Worm (Caenorhabditis elegans) whole organism, late embryonic: Measurements from ENCODE around the gene H38K22.6.

Experiments used
- C08G9.2 ChIP-seq: sonication (generic microtip); optimal IDR thresholded peaks from 2 replicates; lab custom pipeline; 2016; ENCODE audit warnings: mild to moderate bottlenecking, missing genetic modification characterization, moderate library complexity, missing compliant biosample characterization
- K02D7.2 ChIP-seq: sonication (generic microtip); optimal IDR thresholded peaks from 2 replicates; lab custom pipeline; 2017; ENCODE audit warnings: mild to moderate bottlenecking, missing genetic modification characterization, missing compliant biosample characterization
- Y22D7AL.16 ChIP-seq: sonication (generic microtip); optimal IDR thresholded peaks from 2 replicates; lab custom pipeline; 2016; ENCODE audit warnings: missing genetic modification characterization, missing compliant biosample characterization
- ama-1 ChIP-seq: fragments of 150-350 bp; optimal IDR thresholded peaks from 2 replicates; lab custom pipeline; 2014
- ceh-19 ChIP-seq: fragments of 200-800 bp; sonication (Bioruptor generic); optimal IDR thresholded peaks from 2 replicates; lab custom pipeline; 2018; ENCODE audit warnings: mild to moderate bottlenecking, missing genetic modification characterization, missing compliant biosample characterization
- ceh-2 ChIP-seq: sonication (generic microtip); optimal IDR thresholded peaks from 2 replicates; lab custom pipeline; 2016; ENCODE audit warnings: missing genotype, missing genetic modification characterization, missing compliant biosample characterization
- ceh-22 ChIP-seq: sonication (generic microtip); optimal IDR thresholded peaks from 2 replicates; lab custom pipeline; 2017; ENCODE audit warnings: missing biosample characterization, missing genetic modification characterization
- ceh-24 ChIP-seq: sonication (generic microtip); optimal IDR thresholded peaks from 2 replicates; lab custom pipeline; 2016; ENCODE audit warnings: mild to moderate bottlenecking, missing genetic modification characterization, missing compliant biosample characterization
- ceh-34 ChIP-seq: sonication (generic microtip); optimal IDR thresholded peaks from 2 replicates; lab custom pipeline; 2016; ENCODE audit warnings: mild to moderate bottlenecking, missing genetic modification characterization, missing compliant biosample characterization
- ceh-45 ChIP-seq: fragments of 200-800 bp; sonication (Bioruptor generic); IDR thresholded peaks from 2 replicates; pipeline ENCODE4 v1.3.6; 2022; ENCODE audit warnings: missing genetic modification reagents, missing genetic modification characterization, missing compliant biosample characterization
- ceh-48 ChIP-seq: sonication (generic microtip); optimal IDR thresholded peaks from 2 replicates; lab custom pipeline; 2016; ENCODE audit warnings: missing genetic modification characterization, inconsistent platforms, missing compliant biosample characterization
- ceh-9 ChIP-seq: sonication (generic microtip); optimal IDR thresholded peaks from 2 replicates; lab custom pipeline; 2016; ENCODE audit warnings: mild to moderate bottlenecking, missing genetic modification characterization, inconsistent platforms, missing compliant biosample characterization
- che-1 ChIP-seq: sonication (generic microtip); optimal IDR thresholded peaks from 2 replicates; lab custom pipeline; 2016; ENCODE audit warnings: mild to moderate bottlenecking, missing genetic modification characterization, missing compliant biosample characterization
- dmd-4 ChIP-seq: sonication (generic microtip); optimal IDR thresholded peaks from 2 replicates; lab custom pipeline; 2016; ENCODE audit warnings: borderline replicate concordance, missing genetic modification characterization, missing compliant biosample characterization
- dve-1 ChIP-seq: sonication (generic microtip); optimal IDR thresholded peaks from 2 replicates; lab custom pipeline; 2017; ENCODE audit warnings: antibody characterized with exemption, mild to moderate bottlenecking, missing genetic modification characterization, missing compliant biosample characterization
- elt-2 ChIP-seq: sonication (generic microtip); optimal IDR thresholded peaks from 2 replicates; lab custom pipeline; 2016; ENCODE audit warnings: missing genetic modification reagents, missing genetic modification characterization, missing compliant biosample characterization
- elt-4 ChIP-seq: sonication (generic microtip); optimal IDR thresholded peaks from 2 replicates; lab custom pipeline; 2016; ENCODE audit warnings: missing genetic modification characterization, missing compliant biosample characterization
- ets-4 ChIP-seq: sonication (generic microtip); optimal IDR thresholded peaks from 2 replicates; lab custom pipeline; 2016; ENCODE audit warnings: missing genetic modification characterization, missing compliant biosample characterization
- eyg-1 ChIP-seq: sonication (generic microtip); optimal IDR thresholded peaks from 2 replicates; lab custom pipeline; 2016; ENCODE audit warnings: missing genotype, missing genetic modification characterization, missing compliant biosample characterization
- fax-1 ChIP-seq: sonication (generic microtip); optimal IDR thresholded peaks from 2 replicates; lab custom pipeline; 2016; ENCODE audit warnings: missing genotype, missing genetic modification characterization, missing compliant biosample characterization
- fkh-10 ChIP-seq: fragments of 150-350 bp; optimal IDR thresholded peaks from 2 replicates; lab custom pipeline; 2014; ENCODE audit warnings: missing biosample characterization, missing genetic modification reagents, missing genetic modification characterization
- fkh-6 ChIP-seq: sonication (generic microtip); optimal IDR thresholded peaks from 2 replicates; lab custom pipeline; 2016; ENCODE audit warnings: missing genetic modification characterization, missing compliant biosample characterization
- hlh-13 ChIP-seq: fragments of 200-800 bp; sonication (Bioruptor generic); optimal IDR thresholded peaks from 2 replicates; lab custom pipeline; 2018; ENCODE audit warnings: mild to moderate bottlenecking, missing genetic modification characterization, missing compliant biosample characterization
- hlh-15 ChIP-seq: sonication (generic microtip); optimal IDR thresholded peaks from 2 replicates; lab custom pipeline; 2016; ENCODE audit warnings: missing genetic modification characterization, missing compliant biosample characterization
- lin-11 ChIP-seq: fragments of 200-800 bp; sonication (Bioruptor generic); optimal IDR thresholded peaks from 2 replicates; lab custom pipeline; 2018; ENCODE audit warnings: mild to moderate bottlenecking, missing genetic modification characterization, missing compliant biosample characterization
- mec-3 ChIP-seq: sonication (generic microtip); optimal IDR thresholded peaks from 2 replicates; lab custom pipeline; 2016; ENCODE audit warnings: borderline replicate concordance, missing genetic modification characterization, missing compliant biosample characterization
- nfya-1 ChIP-seq: sonication (generic microtip); optimal IDR thresholded peaks from 2 replicates; lab custom pipeline; 2017; ENCODE audit warnings: missing genetic modification characterization, mild to moderate bottlenecking, missing compliant biosample characterization, antibody characterized with exemption, moderate library complexity
- nhr-11 ChIP-seq: fragments of 150-350 bp; optimal IDR thresholded peaks from 2 replicates; lab custom pipeline; 2014; ENCODE audit warnings: missing biosample characterization, missing genetic modification characterization
- nhr-232 ChIP-seq: sonication (generic microtip); optimal IDR thresholded peaks from 2 replicates; lab custom pipeline; 2016; ENCODE audit warnings: missing genetic modification characterization, missing compliant biosample characterization
- npax-4 ChIP-seq: sonication (generic microtip); optimal IDR thresholded peaks from 2 replicates; lab custom pipeline; 2016; ENCODE audit warnings: missing genetic modification characterization, missing compliant biosample characterization
- odd-2 ChIP-seq: sonication (generic microtip); optimal IDR thresholded peaks from 2 replicates; lab custom pipeline; 2017; ENCODE audit warnings: antibody characterized with exemption, mild to moderate bottlenecking, missing genetic modification characterization, missing compliant biosample characterization
- pag-3 ChIP-seq: sonication (generic microtip); optimal IDR thresholded peaks from 2 replicates; lab custom pipeline; 2016; ENCODE audit warnings: missing compliant biosample characterization, missing genetic modification characterization, borderline replicate concordance
- pat-9 ChIP-seq: fragments of 200-800 bp; sonication (Bioruptor generic); optimal IDR thresholded peaks from 2 replicates; lab custom pipeline; 2018; ENCODE audit warnings: mild to moderate bottlenecking, missing genetic modification characterization, moderate library complexity, missing compliant biosample characterization
- pax-1 ChIP-seq: fragments of 150-350 bp; optimal IDR thresholded peaks from 2 replicates; lab custom pipeline; 2014; ENCODE audit warnings: missing biosample characterization, missing genetic modification characterization
- pha-2 ChIP-seq: sonication (generic microtip); optimal IDR thresholded peaks from 2 replicates; lab custom pipeline; 2017; ENCODE audit warnings: mild to moderate bottlenecking, missing genetic modification characterization, missing compliant biosample characterization
- pha-4 ChIP-seq: fragments of 150-350 bp; optimal IDR thresholded peaks from 2 replicates; lab custom pipeline; 2018; ENCODE audit warnings: missing biosample characterization, missing genetic modification reagents, missing genetic modification characterization
- pqm-1 ChIP-seq: sonication (generic microtip); optimal IDR thresholded peaks from 2 replicates; lab custom pipeline; 2016; ENCODE audit warnings: missing genetic modification characterization, missing compliant biosample characterization
- pros-1 ChIP-seq: fragments of 150-350 bp; optimal IDR thresholded peaks from 2 replicates; lab custom pipeline; 2014; ENCODE audit warnings: missing biosample characterization, missing genetic modification reagents, missing genetic modification characterization
- sox-2 ChIP-seq: fragments of 200-800 bp; sonication (Bioruptor generic); IDR thresholded peaks from 2 replicates; pipeline ENCODE4 v1.3.6; 2022; ENCODE audit warnings: missing genetic modification reagents, missing genetic modification characterization, missing compliant biosample characterization
- sox-4 ChIP-seq: sonication (generic microtip); optimal IDR thresholded peaks from 2 replicates; lab custom pipeline; 2017; ENCODE audit warnings: mild to moderate bottlenecking, missing genetic modification characterization, inconsistent platforms, missing compliant biosample characterization
- syd-9 ChIP-seq: sonication (generic microtip); optimal IDR thresholded peaks from 2 replicates; lab custom pipeline; 2016; ENCODE audit warnings: mild to moderate bottlenecking, missing genetic modification characterization, moderate library complexity, missing compliant biosample characterization
- tbx-2 ChIP-seq: sonication (generic microtip); optimal IDR thresholded peaks from 2 replicates; lab custom pipeline; 2016; ENCODE audit warnings: missing genetic modification characterization, missing compliant biosample characterization
- tbx-7 ChIP-seq: sonication (generic microtip); optimal IDR thresholded peaks from 2 replicates; lab custom pipeline; 2016; ENCODE audit warnings: missing genotype, missing genetic modification characterization, missing compliant biosample characterization
- ttx-3 ChIP-seq: sonication (generic microtip); optimal IDR thresholded peaks from 2 replicates; lab custom pipeline; 2016; ENCODE audit warnings: missing genetic modification reagents, missing genetic modification characterization, missing compliant biosample characterization
- unc-42 ChIP-seq: sonication (generic microtip); optimal IDR thresholded peaks from 2 replicates; lab custom pipeline; 2016; ENCODE audit warnings: missing genotype, missing genetic modification characterization, missing compliant biosample characterization
- unc-55 ChIP-seq: sonication (generic microtip); optimal IDR thresholded peaks from 2 replicates; lab custom pipeline; 2017; ENCODE audit warnings: missing biosample characterization, missing genetic modification reagents, missing genetic modification characterization
- unc-86 ChIP-seq: sonication (generic microtip); optimal IDR thresholded peaks from 2 replicates; lab custom pipeline; 2016; ENCODE audit warnings: missing genetic modification characterization, missing compliant biosample characterization
- zip-5 ChIP-seq: sonication (generic microtip); optimal IDR thresholded peaks from 2 replicates; lab custom pipeline; 2016; ENCODE audit warnings: missing genetic modification characterization, missing compliant biosample characterization
- ztf-16 ChIP-seq: sonication (generic microtip); optimal IDR thresholded peaks from 2 replicates; lab custom pipeline; 2017; ENCODE audit warnings: missing genetic modification characterization, missing compliant biosample characterization

The H38K22.6 gene

DNA sequence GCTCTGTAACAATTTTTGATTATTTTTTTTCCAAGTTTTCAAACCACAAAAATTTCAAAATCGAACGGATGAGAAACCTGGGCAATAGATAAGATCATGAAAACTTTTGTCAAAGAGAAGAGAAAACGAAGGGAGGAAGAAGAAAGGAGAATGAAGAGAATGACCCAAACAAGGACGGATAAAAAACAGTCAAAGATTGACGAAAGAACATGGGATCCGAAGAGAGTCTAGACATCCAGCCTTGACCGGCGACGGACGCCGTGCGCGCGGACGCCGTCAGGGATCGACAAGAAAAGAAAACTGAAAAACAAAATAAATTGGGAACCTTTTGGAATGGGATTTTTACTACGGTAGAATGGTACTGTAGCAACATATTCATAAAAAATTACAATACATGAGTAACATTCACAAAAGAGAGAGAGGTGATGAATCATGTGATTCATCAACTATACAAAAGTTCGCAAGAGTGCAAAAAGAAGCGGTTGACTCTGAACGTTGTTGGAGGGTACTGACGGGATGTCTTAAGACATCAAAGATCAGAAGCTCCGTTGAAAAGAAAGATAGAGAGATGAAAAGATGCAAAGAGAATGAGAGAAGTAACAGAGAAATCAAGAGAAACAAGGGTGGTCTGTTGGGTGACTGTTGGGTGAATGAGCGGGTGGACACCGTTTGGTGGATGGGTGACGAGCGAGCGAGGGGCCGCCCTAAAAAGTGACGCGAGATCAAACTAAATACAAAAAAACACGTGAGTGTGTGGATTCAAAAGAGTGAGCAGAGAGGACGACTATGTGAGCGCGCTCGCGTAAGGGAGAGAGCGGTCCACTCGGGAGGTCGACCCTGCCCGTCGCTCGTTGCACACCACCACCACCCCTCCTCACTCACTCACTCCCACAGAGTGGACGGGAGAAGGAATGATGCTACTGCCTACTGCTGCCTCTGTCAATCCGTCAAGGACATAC, 39.7 kb upstream of the H38K22.6 start, which contains the start of gene sup-26 (continued):
- TF ChIP-seq pqm-1 (tag; lab: Kevin White, UChicago) (peak; percentile 7), eyg-1 (peak; percentile 52), lin-11 (tag; lab: Kevin White, UChicago) (no peak), ceh-48 (no peak), odd-2 (no peak), ceh-45 (GFP tag; lab: Robert Waterston, UW) (no peak), fax-1 (tag; lab: Kevin White, UChicago) (no peak), pros-1 (tag; lab: Kevin White, UChicago) (no peak), npax-4 (tag; lab: Kevin White, UChicago) (no peak), unc-42 (tag; lab: Kevin White, UChicago) (peak; percentile 24), elt-2 (tag; lab: Kevin White, UChicago) (no peak), mec-3 (peak; percentile 29), pat-9 (tag; lab: Kevin White, UChicago) (no peak), pax-1 (tag; lab: Kevin White, UChicago) (no peak), ttx-3 (tag; lab: Kevin White, UChicago) (no peak), unc-86 (no peak), ztf-16 (no peak), dve-1 (tag; lab: Kevin White, UChicago) (no peak), ceh-34 (tag; lab: Kevin White, UChicago) (peak; percentile 73), che-1 (no peak), elt-4 (tag; lab: Kevin White, UChicago) (peak; percentile 85), pag-3 (tag; lab: Kevin White, UChicago) (no peak), sox-4 (tag; lab: Kevin White, UChicago) (peak; percentile 45), nfya-1 (tag; lab: Kevin White, UChicago) (peak; percentile 19), ceh-9 (no peak), pha-2 (tag; lab: Kevin White, UChicago) (no peak), dmd-4 (tag; lab: Kevin White, UChicago) (no peak), pha-4 (no peak)

DNA sequence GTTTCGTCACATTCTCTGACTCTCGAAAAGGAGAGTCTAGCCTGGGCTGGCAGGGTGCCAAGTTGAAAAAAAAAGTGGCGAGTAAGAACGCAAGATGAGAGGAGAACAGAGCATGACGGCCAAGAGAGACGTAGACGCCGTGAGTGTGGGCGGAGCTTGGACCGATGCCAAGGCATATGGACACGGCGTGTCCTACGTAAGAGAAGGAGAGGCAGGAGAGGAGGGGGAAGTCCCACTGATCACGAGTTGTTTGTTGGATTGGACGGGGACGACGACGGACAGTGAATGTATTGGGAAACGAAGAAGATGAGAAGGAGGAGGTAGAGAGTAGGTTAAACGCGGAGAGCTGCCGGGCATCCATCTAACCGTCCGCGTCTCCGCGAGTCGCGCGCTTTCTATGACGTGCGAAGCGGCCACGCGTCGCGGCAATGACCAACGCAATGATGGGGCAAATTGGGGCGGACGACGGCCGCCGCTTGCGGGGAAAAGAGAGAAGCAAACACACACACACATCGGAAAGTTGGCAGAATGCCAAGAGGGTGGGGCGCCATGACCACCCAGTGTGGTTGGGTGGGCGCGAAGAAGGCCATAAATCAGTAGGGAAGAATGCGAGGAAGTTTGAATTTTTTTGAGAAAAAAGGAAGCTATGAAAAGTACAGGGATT, 38.1 kb upstream of the H38K22.6 start:
- peak; percentile 77 for TF ChIP-seq ets-4 (tag; lab: Kevin White, UChicago)
- no peak for TF ChIP-seq hlh-15 (tag; lab: Kevin White, UChicago)
- peak; percentile 98 for TF ChIP-seq tbx-2 (tag; lab: Kevin White, UChicago)
- TF ChIP-seq hlh-13 (GFP tag; lab: Kevin White, UChicago) = no peak
- TF ChIP-seq K02D7.2 (tag; lab: Kevin White, UChicago) = no peak
- TF ChIP-seq pax-1 (tag; lab: Kevin White, UChicago) = peak; percentile 63
- TF ChIP-seq pqm-1 (tag; lab: Kevin White, UChicago) = peak; percentile 74
- TF ChIP-seq che-1 = peak; percentile 48
- no peak for TF ChIP-seq Y22D7AL.16 (tag; lab: Kevin White, UChicago)
- TF ChIP-seq ceh-19 = peak; percentile 76
- no peak for TF ChIP-seq ceh-22 (tag; lab: Kevin White, UChicago)
- no peak for TF ChIP-seq fkh-6 (tag; lab: Kevin White, UChicago)
- no peak for TF ChIP-seq zip-5 (tag; lab: Kevin White, UChicago)
- TF ChIP-seq C08G9.2 (tag; lab: Kevin White, UChicago) = peak; percentile 67
- TF ChIP-seq nhr-11 = no peak
- TF ChIP-seq unc-55 (GFP tag; lab: Kevin White, UChicago) = peak; percentile 98
- TF ChIP-seq syd-9 (tag; lab: Kevin White, UChicago) = peak; percentile 81
- no peak for TF ChIP-seq npax-4 (tag; lab: Kevin White, UChicago)
- TF ChIP-seq ztf-16 = peak; percentile 14
- TF ChIP-seq pag-3 (tag; lab: Kevin White, UChicago) = peak; percentile 34
- peak; percentile 4 for TF ChIP-seq nhr-232
- no peak for TF ChIP-seq ceh-9
- no peak for TF ChIP-seq ama-1
- peak; percentile 67 for TF ChIP-seq pat-9 (tag; lab: Kevin White, UChicago)
- TF ChIP-seq ceh-2 (tag; lab: Kevin White, UChicago) = peak; percentile 90
- no peak for TF ChIP-seq ceh-24 (tag; lab: Kevin White, UChicago)
- TF ChIP-seq sox-2 (GFP tag; lab: Robert Waterston, UW) = no peak; the same call in 1 of the 2 replicates
- no peak for TF ChIP-seq fkh-10 (GFP tag; lab: Kevin White, UChicago)
- peak; percentile 51 for TF ChIP-seq tbx-7
